Worm (Caenorhabditis elegans): ENCODE data around the gene lon-3.

lon-3 gene

ce11 chrV:12187344-12187743, 11.1 kb downstream of the lon-3 start, which contains the start of gene ZK863.8:
TSS of gene ZK863.8 (minus strand) at chrV:12187516.
- TF ChIP-seq med-1 (GFP tag; optimal IDR thresholded peaks at IDR 0.05; ENCODE audit: insufficient read depth): no peak
- TF ChIP-seq klf-2 (GFP tag; conservative IDR thresholded peaks at IDR 0.05): no peak
- no peak for TF ChIP-seq T22C8.4 (GFP tag; IDR thresholded peaks at IDR 0.05)
- no peak for TF ChIP-seq ztf-29 (GFP tag; IDR thresholded peaks at IDR 0.05)
- no peak for TF ChIP-seq cog-1 (tag; optimal IDR thresholded peaks at IDR 0.05)
- no peak for TF ChIP-seq ztf-23 (GFP tag; IDR thresholded peaks at IDR 0.05)
- no peak for TF ChIP-seq tab-1 (GFP tag; IDR thresholded peaks at IDR 0.05)
- no peak for TF ChIP-seq flt-1 (GFP tag; IDR thresholded peaks at IDR 0.05)
- no peak for TF ChIP-seq ref-1 (GFP tag; conservative IDR thresholded peaks at IDR 0.05)

- TF ChIP-seq ref-1 (GFP tag; conservative IDR thresholded peaks at IDR 0.05): no peak
- TF ChIP-seq tab-1 (GFP tag; IDR thresholded peaks at IDR 0.05): no peak
- TF ChIP-seq ztf-23 (GFP tag; IDR thresholded peaks at IDR 0.05): no peak
- TF ChIP-seq klf-2 (GFP tag; conservative IDR thresholded peaks at IDR 0.05): no peak
- no peak for TF ChIP-seq med-1 (GFP tag; optimal IDR thresholded peaks at IDR 0.05; ENCODE audit: insufficient read depth)
Measured at ce11 chrV:12184308-12184999, 14.0 kb downstream of the lon-3 start, which contains the start of gene srd-4. TSS of gene srd-4 (plus strand) at chrV:12184949.

- TF ChIP-seq ref-1 (GFP tag; conservative IDR thresholded peaks at IDR 0.05): no peak
- no peak for TF ChIP-seq med-1 (GFP tag; optimal IDR thresholded peaks at IDR 0.05; ENCODE audit: insufficient read depth)
- TF ChIP-seq klf-2 (GFP tag; conservative IDR thresholded peaks at IDR 0.05): no peak
- no peak for TF ChIP-seq tab-1 (GFP tag; IDR thresholded peaks at IDR 0.05)
- TF ChIP-seq ztf-29 (GFP tag; IDR thresholded peaks at IDR 0.05): no peak
- TF ChIP-seq cog-1 (tag; optimal IDR thresholded peaks at IDR 0.05): no peak
- TF ChIP-seq T22C8.4 (GFP tag; IDR thresholded peaks at IDR 0.05): no peak
- TF ChIP-seq ztf-23 (GFP tag; IDR thresholded peaks at IDR 0.05): no peak
- no peak for TF ChIP-seq flt-1 (GFP tag; IDR thresholded peaks at IDR 0.05)
Measured at ce11 chrV:12183854-12184253, 14.6 kb downstream of the lon-3 start, which contains the start of gene usip-1. TSS of gene usip-1 (minus strand) at chrV:12184194.

ce11 chrV:12181310-12181709, 17.1 kb downstream of the lon-3 start, which contains the start of gene elpc-3:
TSS of gene elpc-3 (minus strand) at chrV:12181410.
- no peak for TF ChIP-seq T22C8.4 (GFP tag; IDR thresholded peaks at IDR 0.05)
- no peak for TF ChIP-seq ztf-23 (GFP tag; IDR thresholded peaks at IDR 0.05)
- no peak for TF ChIP-seq cog-1 (tag; optimal IDR thresholded peaks at IDR 0.05)
- TF ChIP-seq tab-1 (GFP tag; IDR thresholded peaks at IDR 0.05): no peak
- no peak for TF ChIP-seq flt-1 (GFP tag; IDR thresholded peaks at IDR 0.05)
- no peak for TF ChIP-seq ref-1 (GFP tag; conservative IDR thresholded peaks at IDR 0.05)
- TF ChIP-seq klf-2 (GFP tag; conservative IDR thresholded peaks at IDR 0.05): no peak
- no peak for TF ChIP-seq ztf-29 (GFP tag; IDR thresholded peaks at IDR 0.05)

ce11 chrV:12179338-12179737, 19.1 kb downstream of the lon-3 start, which contains the start of gene clec-224:
TSS of gene clec-224 (minus strand) at chrV:12179438.
- TF ChIP-seq flt-1 (GFP tag; IDR thresholded peaks at IDR 0.05) (no peak), ztf-23 (GFP tag; IDR thresholded peaks at IDR 0.05) (no peak), klf-2 (GFP tag; conservative IDR thresholded peaks at IDR 0.05) (no peak), tab-1 (GFP tag; IDR thresholded peaks at IDR 0.05) (no peak), med-1 (GFP tag; optimal IDR thresholded peaks at IDR 0.05; ENCODE audit: insufficient read depth) (no peak), ref-1 (GFP tag; conservative IDR thresholded peaks at IDR 0.05) (no peak), cog-1 (tag; optimal IDR thresholded peaks at IDR 0.05) (no peak), T22C8.4 (GFP tag; IDR thresholded peaks at IDR 0.05) (no peak), ztf-29 (GFP tag; IDR thresholded peaks at IDR 0.05) (no peak)

ce11 chrV:12170114-12170513, 28.3 kb downstream of the lon-3 start, which contains the start of gene ZK863.1:
TSS of gene ZK863.1 (minus strand) at chrV:12170214.
- TF ChIP-seq ztf-29 (GFP tag; IDR thresholded peaks at IDR 0.05) (no peak), ztf-23 (GFP tag; IDR thresholded peaks at IDR 0.05) (no peak), tab-1 (GFP tag; IDR thresholded peaks at IDR 0.05) (no peak)

- no peak for TF ChIP-seq ztf-23 (GFP tag; IDR thresholded peaks at IDR 0.05)
- no peak for TF ChIP-seq med-1 (GFP tag; optimal IDR thresholded peaks at IDR 0.05; ENCODE audit: insufficient read depth)
- TF ChIP-seq klf-2 (GFP tag; conservative IDR thresholded peaks at IDR 0.05): no peak
- TF ChIP-seq T22C8.4 (GFP tag; IDR thresholded peaks at IDR 0.05): no peak
- TF ChIP-seq tab-1 (GFP tag; IDR thresholded peaks at IDR 0.05): no peak
- no peak for TF ChIP-seq ref-1 (GFP tag; conservative IDR thresholded peaks at IDR 0.05)
- TF ChIP-seq ztf-29 (GFP tag; IDR thresholded peaks at IDR 0.05): no peak
- no peak for TF ChIP-seq flt-1 (GFP tag; IDR thresholded peaks at IDR 0.05)
- no peak for TF ChIP-seq cog-1 (tag; optimal IDR thresholded peaks at IDR 0.05)
Measured at ce11 chrV:12167653-12168052, 30.8 kb downstream of the lon-3 start, which contains the start of gene col-37. TSS of gene col-37 (minus strand) at chrV:12167753.

ce11 chrV:12167031-12167430, 31.4 kb downstream of the lon-3 start:
- TF ChIP-seq tab-1 (GFP tag; IDR thresholded peaks at IDR 0.05) (no peak), med-1 (GFP tag; optimal IDR thresholded peaks at IDR 0.05; ENCODE audit: insufficient read depth) (no peak), T22C8.4 (GFP tag; IDR thresholded peaks at IDR 0.05) (no peak), klf-2 (GFP tag; conservative IDR thresholded peaks at IDR 0.05) (no peak), ztf-23 (GFP tag; IDR thresholded peaks at IDR 0.05) (no peak), flt-1 (GFP tag; IDR thresholded peaks at IDR 0.05) (no peak), cog-1 (tag; optimal IDR thresholded peaks at IDR 0.05) (no peak), ztf-29 (GFP tag; IDR thresholded peaks at IDR 0.05) (no peak), ref-1 (GFP tag; conservative IDR thresholded peaks at IDR 0.05) (no peak)

- TF ChIP-seq cog-1 (tag; optimal IDR thresholded peaks at IDR 0.05) (no peak), T22C8.4 (GFP tag; IDR thresholded peaks at IDR 0.05) (no peak), ref-1 (GFP tag; conservative IDR thresholded peaks at IDR 0.05) (no peak), klf-2 (GFP tag; conservative IDR thresholded peaks at IDR 0.05) (no peak), med-1 (GFP tag; optimal IDR thresholded peaks at IDR 0.05; ENCODE audit: insufficient read depth) (no peak), flt-1 (GFP tag; IDR thresholded peaks at IDR 0.05) (no peak), ztf-29 (GFP tag; IDR thresholded peaks at IDR 0.05) (no peak), tab-1 (GFP tag; IDR thresholded peaks at IDR 0.05) (no peak), ztf-23 (GFP tag; IDR thresholded peaks at IDR 0.05) (no peak)
Measured at ce11 chrV:12162906-12163305, 35.5 kb downstream of the lon-3 start, which contains the start of gene srj-4. TSS of gene srj-4 (plus strand) at chrV:12163206.

All from whole organism, midembryonic.